Worm (Caenorhabditis elegans) whole organism, L3 larva: ENCODE data around the gene Y75B8A.13.

Experiments used
- ZK546.5 ChIP-seq: sonication (generic microtip); optimal IDR thresholded peaks from 2 replicates; lab custom pipeline; 2017; ENCODE audit warnings: missing biosample characterization, missing genetic modification characterization
- ceh-16 ChIP-seq: sonication (generic microtip); optimal IDR thresholded peaks from 2 replicates; lab custom pipeline; 2017; ENCODE audit warnings: missing biosample characterization, missing genetic modification characterization
- ceh-82 ChIP-seq: fragments of 150-350 bp; optimal IDR thresholded peaks from 2 replicates; lab custom pipeline; 2014; ENCODE audit warnings: missing biosample characterization, missing genetic modification characterization
- lin-39 ChIP-seq: fragments of 150-350 bp; optimal IDR thresholded peaks from 2 replicates; lab custom pipeline; 2018; ENCODE audit warnings: missing biosample characterization, missing genetic modification reagents, missing genetic modification characterization
- nhr-12 ChIP-seq: fragments of 150-350 bp; optimal IDR thresholded peaks from 2 replicates; lab custom pipeline; 2014; ENCODE audit warnings: missing biosample characterization, missing genetic modification characterization
- nhr-28 ChIP-seq: fragments of 150-350 bp; optimal IDR thresholded peaks from 2 replicates; lab custom pipeline; 2014; ENCODE audit warnings: missing biosample characterization, missing genetic modification characterization
- pqm-1 ChIP-seq: fragments of 150-350 bp; optimal IDR thresholded peaks from 2 replicates; lab custom pipeline; 2017; ENCODE audit warnings: missing biosample characterization, missing genetic modification characterization, inconsistent platforms
- skn-1 ChIP-seq: fragments of 150-350 bp; optimal IDR thresholded peaks from 2 replicates; lab custom pipeline; 2014; ENCODE audit warnings: missing biosample characterization, missing genetic modification characterization
- unc-39 ChIP-seq: sonication (generic microtip); optimal IDR thresholded peaks from 4 replicates; lab custom pipeline; 2017; ENCODE audit warnings: missing biosample characterization, missing genetic modification characterization
- zag-1 ChIP-seq: fragments of 150-350 bp; optimal IDR thresholded peaks from 2 replicates; lab custom pipeline; 2014; ENCODE audit warnings: missing biosample characterization, missing genetic modification characterization
- ztf-11 ChIP-seq: fragments of 150-350 bp; optimal IDR thresholded peaks from 2 replicates; lab custom pipeline; 2014; ENCODE audit warnings: missing biosample characterization, missing genetic modification characterization

DNA sequence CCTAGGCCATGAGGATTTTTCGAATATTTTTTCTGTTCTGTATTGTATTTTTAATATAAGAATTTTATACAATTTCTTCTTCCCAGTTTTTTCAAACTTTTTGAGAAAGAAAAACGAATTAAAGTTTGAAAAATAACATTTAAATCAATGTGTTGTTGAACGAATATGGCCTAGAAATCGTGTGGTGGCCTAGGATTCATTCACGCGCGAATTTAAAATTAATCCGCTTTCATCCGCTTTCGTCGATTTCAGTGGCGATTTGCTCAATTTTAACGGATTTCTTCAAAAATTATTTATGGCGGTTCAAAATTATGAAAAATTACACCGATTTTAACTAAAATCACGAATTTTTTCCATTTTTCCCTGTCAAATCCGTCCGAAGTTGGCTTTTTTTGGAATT lies 31.8 kb upstream of the Y75B8A.13 start:
- no peak for TF ChIP-seq ztf-11 (tag; lab: Kevin White, UChicago)
- TF ChIP-seq skn-1 (tag; lab: Kevin White, UChicago) = no peak
- no peak for TF ChIP-seq ceh-82
- no peak for TF ChIP-seq ZK546.5
- no peak for TF ChIP-seq nhr-12 (tag; lab: Kevin White, UChicago)
- TF ChIP-seq unc-39 (tag; lab: Kevin White, UChicago) = no peak
- no peak for TF ChIP-seq ceh-16
- no peak for TF ChIP-seq lin-39 (tag; lab: Kevin White, UChicago)
- no peak for TF ChIP-seq pqm-1
- TF ChIP-seq zag-1 = no peak
- no peak for TF ChIP-seq nhr-28 (tag; lab: Kevin White, UChicago)
